Worm (Caenorhabditis elegans): ENCODE results near the gene Y116A8C.465.

DNA sequence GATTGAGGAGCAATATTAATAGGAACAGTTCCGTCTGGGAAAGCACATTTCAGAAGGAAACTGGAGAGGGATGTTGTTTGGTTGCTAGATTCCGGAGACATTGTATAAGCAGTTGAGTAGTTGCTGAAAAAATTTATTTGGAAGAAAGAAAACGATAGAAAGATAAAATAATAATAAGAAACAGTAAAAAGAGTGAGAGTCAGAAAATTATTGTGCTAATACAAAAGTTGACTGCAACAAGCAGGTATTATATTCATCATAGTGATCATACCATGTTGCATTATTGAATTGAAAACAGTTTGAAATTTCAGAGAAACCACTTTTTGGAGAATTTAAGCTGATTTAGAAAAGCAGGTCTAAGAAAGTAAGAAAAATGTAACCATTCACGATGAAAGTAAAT, 25.5 kb upstream of the Y116A8C.465 start, which contains the start of gene Y116A8C.19:
- no peak for TF ChIP-seq nhr-28 (tag; optimal IDR thresholded peaks at IDR 0.05)
- TF ChIP-seq zip-8 (tag; optimal IDR thresholded peaks at IDR 0.05) = no peak
- TF ChIP-seq unc-62 (GFP tag; optimal IDR thresholded peaks at IDR 0.05) = no peak
- TF ChIP-seq snpc-4 (tag; optimal IDR thresholded peaks at IDR 0.05) = no peak
- TF ChIP-seq nhr-12 (tag; optimal IDR thresholded peaks at IDR 0.05) = no peak
- no peak for TF ChIP-seq unc-39 (tag; optimal IDR thresholded peaks at IDR 0.05)
- TF ChIP-seq ceh-83 (GFP tag; optimal IDR thresholded peaks at IDR 0.05) = no peak
- TF ChIP-seq pha-4 (tag; optimal IDR thresholded peaks at IDR 0.05) = no peak
- no peak for TF ChIP-seq sptf-1 (tag; optimal IDR thresholded peaks at IDR 0.05)
